Fruit fly (Drosophila melanogaster): ENCODE measurements around the gene CG9399.

DNA sequence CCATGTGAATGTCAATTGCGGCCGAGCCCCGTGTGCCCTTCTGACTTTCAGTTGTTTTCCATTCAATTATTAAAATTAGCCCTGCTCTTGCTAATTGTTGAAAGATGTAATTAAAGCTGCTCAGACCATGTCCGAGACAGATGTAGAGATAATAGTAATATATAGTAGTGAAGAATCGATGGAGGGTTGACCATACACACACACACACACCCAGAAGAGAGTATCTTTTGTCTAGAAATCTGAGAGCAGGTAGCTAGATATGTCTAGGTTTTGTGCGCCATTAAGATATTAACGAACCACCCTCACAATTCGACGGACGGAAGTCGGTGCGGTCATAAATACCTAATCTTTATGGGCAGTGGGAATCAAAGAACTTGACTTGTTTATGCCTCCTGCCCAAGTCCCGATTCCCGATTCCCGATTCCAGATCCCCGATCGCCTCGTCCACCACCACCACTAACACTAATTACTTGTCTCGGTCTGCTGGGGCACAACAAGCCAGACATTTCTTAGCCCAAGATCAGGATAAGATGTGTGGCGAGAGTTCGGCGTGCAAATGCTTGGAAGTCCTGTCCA is 30.5 kb upstream of the CG9399 start:
- TF ChIP-seq Ets98B (GFP tag; IDR thresholded peaks at IDR 0.05) (no peak), CG8301 (tag; optimal IDR thresholded peaks at IDR 0.05) (no peak), CG10348 (GFP tag; IDR thresholded peaks at IDR 0.05) (no peak)

Data from whole organism, pupa.